Worm (Caenorhabditis elegans): ENCODE measurements around the gene kin-4.
A peak's percentile ranks its signal among the peaks of the same experiment; 100 is the strongest.

Gene kin-4

ce11 chrIV:11475080-11475479 is 49.5 kb downstream of the kin-4 start:
- TF ChIP-seq nhr-19 (GFP tag; conservative IDR thresholded peaks at IDR 0.05), result no peak
- TF ChIP-seq mep-1 (tag; optimal IDR thresholded peaks at IDR 0.05), result no peak
- no peak for TF ChIP-seq tlp-1 (tag; optimal IDR thresholded peaks at IDR 0.05)
- TF ChIP-seq lin-35 (GFP tag; optimal IDR thresholded peaks at IDR 0.05), result no peak
- no peak for TF ChIP-seq ceh-82 (tag; optimal IDR thresholded peaks at IDR 0.05)
- TF ChIP-seq lir-3 (tag; optimal IDR thresholded peaks at IDR 0.05; ENCODE audit: poor library complexity), result no peak
- TF ChIP-seq tbx-2 (tag; optimal IDR thresholded peaks at IDR 0.05), result no peak
- no peak for TF ChIP-seq lin-39 (tag; optimal IDR thresholded peaks at IDR 0.05)
- TF ChIP-seq ztf-4 (tag; optimal IDR thresholded peaks at IDR 0.05), result no peak
- no peak for TF ChIP-seq blmp-1 (tag; optimal IDR thresholded peaks at IDR 0.05)
- TF ChIP-seq C16A3.4 (tag; optimal IDR thresholded peaks at IDR 0.05), result no peak
- no peak for TF ChIP-seq aha-1 (tag; optimal IDR thresholded peaks at IDR 0.05)
- no peak for TF ChIP-seq unc-86 (tag; optimal IDR thresholded peaks at IDR 0.05)
- no peak for TF ChIP-seq efl-1 (optimal IDR thresholded peaks at IDR 0.05)
- TF ChIP-seq efl-1 (GFP tag; optimal IDR thresholded peaks at IDR 0.05 in 1 of 2), result no peak
- no peak for TF ChIP-seq unc-62 (GFP tag; optimal IDR thresholded peaks at IDR 0.05)
- no peak for TF ChIP-seq unc-30 (tag; optimal IDR thresholded peaks at IDR 0.05)
- TF ChIP-seq Y116A8C.19 (tag; optimal IDR thresholded peaks at IDR 0.05; ENCODE audit: borderline replicate concordance), result no peak

ce11 chrIV:11479095-11479494 is 53.6 kb downstream of the kin-4 start, which contains the start of gene catp-8:
TSS of gene catp-8 (minus strand) at chrIV:11479251.
- TF ChIP-seq ztf-4 (tag; optimal IDR thresholded peaks at IDR 0.05) (peak; percentile 6), efl-1 (optimal IDR thresholded peaks at IDR 0.05) (no peak), efl-1 (GFP tag; optimal IDR thresholded peaks at IDR 0.05 in 1 of 2) (peak; percentile 8 to 73), mdl-1 (tag; optimal IDR thresholded peaks at IDR 0.05) (no peak), lsy-2 (tag; optimal IDR thresholded peaks at IDR 0.05) (peak in 1 of 2 experiments; percentile 15), nhr-90 (tag; optimal IDR thresholded peaks at IDR 0.05; ENCODE audit: poor library complexity) (no peak), aly-2 (tag; optimal IDR thresholded peaks at IDR 0.05) (peak; percentile 38), isw-1 (GFP tag; IDR thresholded peaks at IDR 0.05) (no peak), mep-1 (tag; optimal IDR thresholded peaks at IDR 0.05) (peak; percentile 42), nhr-71 (tag; optimal IDR thresholded peaks at IDR 0.05) (peak; percentile 42), nhr-85 (tag) (peak; percentile 66), fos-1 (tag; optimal IDR thresholded peaks at IDR 0.05) (no peak), swsn-7 (tag; optimal IDR thresholded peaks at IDR 0.05) (peak; percentile 10), nhr-47 (tag; optimal IDR thresholded peaks at IDR 0.05) (peak; percentile 15), ama-1 (optimal IDR thresholded peaks at IDR 0.05) (peak; percentile 58), tlp-1 (tag; optimal IDR thresholded peaks at IDR 0.05) (no peak), dpl-1 (GFP tag; optimal IDR thresholded peaks at IDR 0.05) (peak in 1 of 3 experiments; percentile 8)

- TF ChIP-seq nhr-47 (tag; optimal IDR thresholded peaks at IDR 0.05) (peak; percentile 80), lin-13 (GFP tag; optimal IDR thresholded peaks at IDR 0.05) (peak; percentile 44), snu-23 (GFP tag; optimal IDR thresholded peaks at IDR 0.05) (peak; percentile 89), fkh-8 (tag; optimal IDR thresholded peaks at IDR 0.05) (peak; percentile 31), sptf-1 (tag; optimal IDR thresholded peaks at IDR 0.05) (no peak), lin-14 (GFP tag; optimal IDR thresholded peaks at IDR 0.05) (peak; percentile 78), elt-2 (tag; optimal IDR thresholded peaks at IDR 0.05) (peak; percentile 1), nhr-71 (tag; optimal IDR thresholded peaks at IDR 0.05) (peak; percentile 81), F16B12.6 (tag; optimal IDR thresholded peaks at IDR 0.05) (peak; percentile 96), ceh-90 (tag; optimal IDR thresholded peaks at IDR 0.05) (peak; percentile 14), xbp-1 (tag; optimal IDR thresholded peaks at IDR 0.05) (peak; percentile 79), mdl-1 (tag; optimal IDR thresholded peaks at IDR 0.05) (peak in 1 of 2 experiments; percentile 49), C04F5.9 (tag; optimal IDR thresholded peaks at IDR 0.05) (peak; percentile 47), fkh-10 (GFP tag; optimal IDR thresholded peaks at IDR 0.05) (no peak), swsn-7 (tag; optimal IDR thresholded peaks at IDR 0.05) (peak; percentile 81), dpl-1 (GFP tag; optimal IDR thresholded peaks at IDR 0.05) (peak; percentile 70 to 85 (median 82)), nhr-19 (GFP tag; conservative IDR thresholded peaks at IDR 0.05) (peak; percentile 55), ceh-8 (GFP tag; optimal IDR thresholded peaks at IDR 0.05) (no peak), unc-130 (tag; optimal IDR thresholded peaks at IDR 0.05) (peak; percentile 45), lin-35 (GFP tag; optimal IDR thresholded peaks at IDR 0.05) (peak; percentile 81 to 89), nhr-85 (tag) (peak; percentile 76), nhr-20 (tag; optimal IDR thresholded peaks at IDR 0.05) (peak; percentile 75), mep-1 (tag; optimal IDR thresholded peaks at IDR 0.05) (peak; percentile 91), ces-1 (GFP tag; optimal IDR thresholded peaks at IDR 0.05) (no peak), nhr-77 (tag; optimal IDR thresholded peaks at IDR 0.05) (peak; percentile 26), tbx-2 (tag; optimal IDR thresholded peaks at IDR 0.05) (peak; percentile 64), efl-1 (optimal IDR thresholded peaks at IDR 0.05) (peak; percentile 39 to 78), efl-1 (GFP tag; optimal IDR thresholded peaks at IDR 0.05 in 1 of 2) (peak; percentile 85 to 97), lin-15B (tag; optimal IDR thresholded peaks at IDR 0.05) (peak; percentile 46)
Observed at ce11 chrIV:11480027-11480896, 54.7 kb downstream of the kin-4 start, which contains the start of the genes mbf-1 and nse-4. TSS of gene mbf-1 (minus strand) at chrIV:11480369. TSS of gene nse-4 (plus strand) at chrIV:11480846.
